Fruit fly (Drosophila melanogaster): ENCODE data around the gene CG43182.

CG43182 gene

DNA sequence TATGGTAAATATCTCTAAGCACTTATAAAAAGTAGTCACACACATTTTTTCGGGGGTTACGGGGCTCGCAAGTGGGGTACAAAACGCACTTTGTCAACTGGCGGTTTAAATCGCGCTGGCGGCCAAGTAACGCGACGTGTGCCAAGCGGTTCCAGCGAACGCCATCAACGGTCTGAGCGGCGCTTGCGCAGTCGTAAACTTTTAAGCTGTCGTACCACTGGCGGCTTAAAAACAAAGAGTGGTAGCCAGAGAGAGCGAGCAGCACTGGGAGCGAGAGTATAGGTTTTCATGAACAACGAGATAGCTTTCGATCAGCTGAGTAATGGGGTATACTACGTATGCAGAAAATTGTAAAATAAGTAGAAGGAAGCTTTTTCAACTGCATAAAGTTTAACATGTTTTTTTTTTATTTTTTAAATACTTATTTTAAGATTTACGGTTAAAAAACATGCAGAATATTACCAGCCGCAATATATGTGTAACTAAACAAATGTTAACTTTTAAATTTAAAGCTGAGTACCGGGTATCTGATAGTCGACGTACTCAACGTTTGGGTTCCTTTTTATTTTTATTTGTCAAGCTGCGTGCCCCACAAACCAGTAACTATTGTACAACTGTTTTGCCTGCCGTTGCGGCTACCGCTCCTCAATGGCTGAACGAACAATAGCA, 18.1 kb upstream of the CG43182 start (continued):
- TF ChIP-seq unpg (GFP tag; optimal IDR thresholded peaks at IDR 0.05) = peak; percentile 46
- peak; percentile 38 for TF ChIP-seq CG2712 (tag; optimal IDR thresholded peaks at IDR 0.05)
- peak; percentile 40 for TF ChIP-seq CG12391 (tag; optimal IDR thresholded peaks at IDR 0.05)
- TF ChIP-seq vvl (GFP tag; IDR thresholded peaks at IDR 0.05) = peak; percentile 45; the same call in 1 of the 2 replicates
- no peak for TF ChIP-seq H2.0 (GFP tag; IDR thresholded peaks at IDR 0.05)
- no peak for TF ChIP-seq CG2199 (GFP tag; IDR thresholded peaks at IDR 0.05)
- TF ChIP-seq dpn (GFP tag; optimal IDR thresholded peaks at IDR 0.05) = peak in 1 of 2 experiments; percentile 5
- no peak for TF ChIP-seq CG12659 (GFP tag; optimal IDR thresholded peaks at IDR 0.05)
- 0 out of 2 replicates have a peak, but pooled peaks have one; percentile 7 for TF ChIP-seq onecut (GFP tag; IDR thresholded peaks at IDR 0.05)
- TF ChIP-seq zfh2 (GFP tag; optimal IDR thresholded peaks at IDR 0.05) = no peak
- TF ChIP-seq prd (optimal IDR thresholded peaks at IDR 0.05) = no peak
- TF ChIP-seq prd (GFP tag; IDR thresholded peaks at IDR 0.05) = 0 out of 3 replicates have a peak, but pooled peaks have one; percentile 13
- TF ChIP-seq CG13287 (GFP tag; IDR thresholded peaks at IDR 0.05; ENCODE audit: partially characterized antibody) = peak; percentile 56
- no peak for TF ChIP-seq mirr (GFP tag; optimal IDR thresholded peaks at IDR 0.05)
- TF ChIP-seq peb (GFP tag; IDR thresholded peaks at IDR 0.05) = no peak
- no peak for TF ChIP-seq cas (GFP tag; IDR thresholded peaks at IDR 0.05)
- peak; percentile 23 for TF ChIP-seq CG2120 (GFP tag; optimal IDR thresholded peaks at IDR 0.05)
- no peak for TF ChIP-seq Usf (GFP tag; optimal IDR thresholded peaks at IDR 0.05)
- TF ChIP-seq CG15269 (tag; optimal IDR thresholded peaks at IDR 0.05) = peak; percentile 46
- peak; percentile 27 for TF ChIP-seq CG10267 (tag; optimal IDR thresholded peaks at IDR 0.05)
- peak; percentile 55 for TF ChIP-seq CG7839 (tag; optimal IDR thresholded peaks at IDR 0.05)
- TF ChIP-seq CG7556 (GFP tag; optimal IDR thresholded peaks at IDR 0.05) = peak; percentile 56
- no peak for TF ChIP-seq kah (GFP tag; optimal IDR thresholded peaks at IDR 0.05)
- TF ChIP-seq Meics (GFP tag; optimal IDR thresholded peaks at IDR 0.05) = peak; percentile 35
- TF ChIP-seq CG6854 (GFP tag; optimal IDR thresholded peaks at IDR 0.05) = peak; percentile 43
- TF ChIP-seq zfh1 (GFP tag; IDR thresholded peaks at IDR 0.05) = no peak
- TF ChIP-seq Sox102F (GFP tag; optimal IDR thresholded peaks at IDR 0.05) = peak; percentile 64
- peak; percentile 58 for TF ChIP-seq oc (tag; optimal IDR thresholded peaks at IDR 0.05)
- TF ChIP-seq Xbp1 (GFP tag; optimal IDR thresholded peaks at IDR 0.05) = peak; percentile 39
- TF ChIP-seq D19A (tag; optimal IDR thresholded peaks at IDR 0.05) = peak; percentile 43
- peak; percentile 58 for TF ChIP-seq CG2678 (tag; optimal IDR thresholded peaks at IDR 0.05)
- TF ChIP-seq gem (tag; optimal IDR thresholded peaks at IDR 0.05) = peak; percentile 66
- no peak for TF ChIP-seq pita (GFP tag; optimal IDR thresholded peaks at IDR 0.05)
- peak in 1 of 2 experiments; percentile 40 for TF ChIP-seq Eip74EF (GFP tag; optimal IDR thresholded peaks at IDR 0.05)
- TF ChIP-seq sc (optimal IDR thresholded peaks at IDR 0.05) = no peak
- TF ChIP-seq sc (GFP tag; optimal IDR thresholded peaks at IDR 0.05) = peak; percentile 67
- TF ChIP-seq Max (GFP tag; optimal IDR thresholded peaks at IDR 0.05) = no peak
- TF ChIP-seq CG42726 (GFP tag; IDR thresholded peaks at IDR 0.05; ENCODE audit: partially characterized antibody) = peak; percentile 52; the same call in 1 of the 2 replicates
- peak; percentile 10 for TF ChIP-seq CG9727 (GFP tag; optimal IDR thresholded peaks at IDR 0.05)
- TF ChIP-seq Ssrp (tag; optimal IDR thresholded peaks at IDR 0.05) = peak; percentile 7
- peak; percentile 36 for TF ChIP-seq phol (tag; optimal IDR thresholded peaks at IDR 0.05)
- peak; percentile 41 for TF ChIP-seq CoRest (tag; optimal IDR thresholded peaks at IDR 0.05)
- TF ChIP-seq CG5180 (GFP tag; optimal IDR thresholded peaks at IDR 0.05) = peak; percentile 11
- TF ChIP-seq CG13624 (GFP tag; optimal IDR thresholded peaks at IDR 0.05) = peak; percentile 18
- peak in 1 of 2 experiments; percentile 66 for TF ChIP-seq Hr51 (GFP tag; optimal IDR thresholded peaks at IDR 0.05)
- peak; percentile 53; the same call in 1 of the 2 replicates for TF ChIP-seq Drgx (GFP tag; IDR thresholded peaks at IDR 0.05)
- no peak for TF ChIP-seq Elba2 (GFP tag; optimal IDR thresholded peaks at IDR 0.05)
- peak; percentile 25 for TF ChIP-seq CG18619 (GFP tag; optimal IDR thresholded peaks at IDR 0.05)
